Worm (Caenorhabditis elegans): ENCODE results near the gene nos-2.

The nos-2 gene

ce11 chrII:7111657-7112049 is 46.2 kb downstream of the nos-2 start, which contains the start of gene F10E7.5:
Gene F10E7.5, plus strand, starts transcription at chrII:7111978.
- peak; percentile 45 for TF ChIP-seq nfya-1 (tag; optimal IDR thresholded peaks at IDR 0.05)
- no peak for TF ChIP-seq unc-86 (tag; optimal IDR thresholded peaks at IDR 0.05)
- peak; percentile 77 for TF ChIP-seq unc-42 (tag; optimal IDR thresholded peaks at IDR 0.05)
- TF ChIP-seq ceh-30 (tag; optimal IDR thresholded peaks at IDR 0.05): peak; percentile 21
- TF ChIP-seq unc-55 (GFP tag; optimal IDR thresholded peaks at IDR 0.05): peak; percentile 43
- no peak for TF ChIP-seq elt-2 (tag; optimal IDR thresholded peaks at IDR 0.05)

- TF ChIP-seq ttx-3 (tag; optimal IDR thresholded peaks at IDR 0.05) (no peak), madf-2 (tag; optimal IDR thresholded peaks at IDR 0.05) (no peak), pax-1 (tag; optimal IDR thresholded peaks at IDR 0.05) (no peak), tbx-7 (tag; optimal IDR thresholded peaks at IDR 0.05) (no peak), ceh-31 (tag; optimal IDR thresholded peaks at IDR 0.05) (no peak), unc-42 (tag; optimal IDR thresholded peaks at IDR 0.05) (no peak), ztf-16 (tag; optimal IDR thresholded peaks at IDR 0.05) (no peak), sox-2 (GFP tag; IDR thresholded peaks at IDR 0.05) (no peak), fkh-6 (tag; optimal IDR thresholded peaks at IDR 0.05) (no peak), eyg-1 (tag; optimal IDR thresholded peaks at IDR 0.05) (no peak), C08G9.2 (tag; optimal IDR thresholded peaks at IDR 0.05) (no peak), gmeb-2 (tag; optimal IDR thresholded peaks at IDR 0.05) (no peak)
These were observed 47.4 kb downstream of the nos-2 start, which contains the start of gene F10E7.6 for ce11 chrII:7112780-7113179. Gene F10E7.6, plus strand, starts transcription at chrII:7113080.

- no peak for TF ChIP-seq ceh-22 (tag; optimal IDR thresholded peaks at IDR 0.05)
- TF ChIP-seq ceh-2 (tag; optimal IDR thresholded peaks at IDR 0.05): no peak
- TF ChIP-seq hlh-6 (tag; optimal IDR thresholded peaks at IDR 0.05): no peak
- no peak for TF ChIP-seq ttx-3 (tag; optimal IDR thresholded peaks at IDR 0.05)
- no peak for TF ChIP-seq che-1 (tag; optimal IDR thresholded peaks at IDR 0.05)
- no peak for TF ChIP-seq unc-42 (tag; optimal IDR thresholded peaks at IDR 0.05)
- TF ChIP-seq unc-3 (GFP tag; conservative IDR thresholded peaks at IDR 0.05): no peak
- no peak for TF ChIP-seq unc-3 (tag; optimal IDR thresholded peaks at IDR 0.05)
These were observed 50.2 kb downstream of the nos-2 start, which contains the start of gene cutl-5 for ce11 chrII:7115638-7116037. Gene cutl-5, minus strand, starts transcription at chrII:7115906.

ce11 chrII:7116350-7116749 is 50.9 kb downstream of the nos-2 start, which contains the start of gene spon-1:
Gene spon-1, plus strand, starts transcription at chrII:7116557.
- no peak for TF ChIP-seq dmd-4 (tag; optimal IDR thresholded peaks at IDR 0.05; ENCODE audit: borderline replicate concordance)
- TF ChIP-seq unc-55 (GFP tag; optimal IDR thresholded peaks at IDR 0.05): peak; percentile 54
- TF ChIP-seq sdc-2 (tag; optimal IDR thresholded peaks at IDR 0.05): no peak
- no peak for TF ChIP-seq sox-2 (GFP tag; IDR thresholded peaks at IDR 0.05)
- no peak for TF ChIP-seq mec-3 (tag; optimal IDR thresholded peaks at IDR 0.05; ENCODE audit: borderline replicate concordance)
- TF ChIP-seq che-1 (tag; optimal IDR thresholded peaks at IDR 0.05): no peak
